Fruit fly (Drosophila melanogaster) whole organism, wandering third instar larva: ENCODE data around the gene mu2.

Experiments
- h ChIP-seq: fragments of 200-800 bp; sonication (Bioruptor generic); optimal IDR thresholded peaks from 3 replicates; lab custom pipeline; 2016; ENCODE audit warnings: missing biosample characterization, mild to moderate bottlenecking, missing genetic modification characterization
- psq ChIP-seq: fragments of 200-800 bp; sonication (Bioruptor generic); optimal IDR thresholded peaks from 3 replicates; lab custom pipeline; 2017; ENCODE audit warnings: missing biosample characterization, mild to moderate bottlenecking, missing genetic modification characterization, moderate library complexity
- tai ChIP-seq: sonication (Bioruptor generic); optimal IDR thresholded peaks from 2 replicates; lab custom pipeline; 2016; ENCODE audit warnings: missing biosample characterization, missing genetic modification characterization

- TF ChIP-seq psq (no peak), h (GFP tag; lab: Kevin White, UChicago) (no peak), tai (GFP tag; lab: Kevin White, UChicago) (no peak)
Measured at dm6 chr3L:1909000-1909399, 38.3 kb downstream of the mu2 start.
